Worm (Caenorhabditis elegans) whole organism, L2 larva: ENCODE results near the gene fbxa-99.

Experiments used
- ZK546.5 ChIP-seq: sonication (generic microtip); optimal IDR thresholded peaks from 2 replicates; lab custom pipeline; 2017; ENCODE audit warnings: missing biosample characterization, missing genetic modification characterization
- aly-2 ChIP-seq: fragments of 150-350 bp; optimal IDR thresholded peaks from 2 replicates; lab custom pipeline; 2014; ENCODE audit warnings: missing biosample characterization, missing genetic modification characterization
- ama-1 ChIP-seq: fragments of 150-350 bp; optimal IDR thresholded peaks from 2 replicates; lab custom pipeline; 2018; ENCODE audit warnings: inconsistent platforms
- egl-27 ChIP-seq: sonication (generic microtip); optimal IDR thresholded peaks from 3 replicates; lab custom pipeline; 2017; ENCODE audit warnings: missing biosample characterization, missing genetic modification reagents, missing genetic modification characterization
- fos-1 ChIP-seq: fragments of 150-350 bp; optimal IDR thresholded peaks from 2 replicates; lab custom pipeline; 2014; ENCODE audit warnings: missing biosample characterization, missing genetic modification characterization
- lsy-2 ChIP-seq, 2 experiments: fragments of 150-350 bp in 1 of 2; sonication (generic microtip) in 1 of 2; optimal IDR thresholded peaks; 2 replicates each; lab custom pipeline; 2014 to 2017; ENCODE audit warnings: missing biosample characterization in 2 of 2, missing genetic modification characterization in 2 of 2
- nhr-21 ChIP-seq: fragments of 150-350 bp; optimal IDR thresholded peaks from 2 replicates; lab custom pipeline; 2014; ENCODE audit warnings: missing biosample characterization, missing genetic modification characterization
- nhr-25 ChIP-seq: fragments of 150-350 bp; sonication (generic microtip); optimal IDR thresholded peaks from 3 replicates; lab custom pipeline; 2014; ENCODE audit warnings: missing biosample characterization, missing genetic modification characterization
- snpc-4 ChIP-seq: fragments of 150-350 bp; optimal IDR thresholded peaks from 2 replicates; lab custom pipeline; 2014; ENCODE audit warnings: missing biosample characterization, missing genetic modification characterization
- unc-39 ChIP-seq: fragments of 150-350 bp; optimal IDR thresholded peaks from 2 replicates; lab custom pipeline; 2014; ENCODE audit warnings: missing biosample characterization, missing genetic modification characterization
- unc-55 ChIP-seq: fragments of 150-350 bp; sonication (generic microtip); optimal IDR thresholded peaks from 3 replicates; lab custom pipeline; 2014; ENCODE audit warnings: missing biosample characterization, missing genetic modification reagents, missing genetic modification characterization
- unc-62 ChIP-seq: fragments of 150-350 bp; optimal IDR thresholded peaks from 2 replicates; lab custom pipeline; 2014; ENCODE audit warnings: missing biosample characterization, missing genetic modification reagents, missing genetic modification characterization
- zag-1 ChIP-seq: fragments of 150-350 bp; optimal IDR thresholded peaks from 2 replicates; lab custom pipeline; 2014; ENCODE audit warnings: missing biosample characterization, missing genetic modification characterization

DNA sequence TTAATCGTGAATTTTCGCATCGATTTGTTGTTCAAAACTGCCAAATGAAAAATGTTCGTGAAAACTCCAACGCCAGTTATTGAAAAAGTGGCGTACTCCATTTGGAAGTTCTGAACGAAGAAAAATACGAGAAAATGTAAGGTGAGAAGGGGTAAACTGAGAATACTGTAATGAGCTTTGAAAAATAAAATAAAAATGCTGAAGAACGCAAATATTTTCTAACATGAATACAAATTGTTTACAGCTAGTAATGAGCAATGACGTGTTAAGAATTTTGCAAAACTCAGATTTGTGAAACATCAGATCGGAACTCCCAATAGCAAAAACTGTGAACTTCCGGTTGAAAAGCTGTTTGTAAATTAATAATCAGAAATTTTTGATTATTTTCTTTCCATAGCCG is 50.3 kb downstream of the fbxa-99 start, which contains the start of gene srw-26:
- TF ChIP-seq lsy-2 (tag; optimal IDR thresholded peaks at IDR 0.05; lab: Kevin White, UChicago): no peak
- no peak for TF ChIP-seq unc-62 (GFP tag; lab: Kevin White, UChicago)
- no peak for TF ChIP-seq zag-1 (tag; lab: Kevin White, UChicago)
- TF ChIP-seq snpc-4 (tag; lab: Kevin White, UChicago): no peak
- no peak for TF ChIP-seq unc-55 (GFP tag; lab: Kevin White, UChicago)
- no peak for TF ChIP-seq ZK546.5 (tag; lab: Kevin White, UChicago)
- no peak for TF ChIP-seq egl-27 (tag; lab: Kevin White, UChicago)
- no peak for TF ChIP-seq nhr-25
- TF ChIP-seq aly-2: no peak
- TF ChIP-seq fos-1: no peak
- TF ChIP-seq unc-39 (tag; lab: Kevin White, UChicago): no peak
- TF ChIP-seq nhr-21: no peak
- no peak for TF ChIP-seq ama-1 (lab: Kevin White, UChicago)
